Worm (Caenorhabditis elegans): ENCODE data around the gene srw-3.

Gene srw-3

DNA sequence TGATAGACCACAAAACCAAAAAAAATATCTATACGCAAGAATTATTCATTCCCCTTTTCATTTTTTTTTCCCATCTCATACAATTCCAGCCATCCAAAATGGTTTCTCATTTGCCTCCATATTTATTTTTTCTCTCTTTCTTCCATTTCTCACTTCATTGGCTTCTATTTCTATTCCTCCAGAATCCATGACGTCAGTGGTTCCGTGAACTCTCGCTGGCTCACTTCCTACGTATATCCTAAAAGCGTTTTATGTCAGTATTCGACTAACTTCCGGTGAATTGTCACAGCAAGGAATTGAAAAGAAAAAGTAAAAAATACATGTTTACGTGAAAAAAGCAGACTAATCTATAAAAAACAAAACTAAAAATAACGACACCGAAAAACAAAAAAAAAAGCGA lies 21.5 kb downstream of the srw-3 start:
- TF ChIP-seq dmd-8 (GFP tag; IDR thresholded peaks at IDR 0.05) (no peak), rbr-2 (tag; optimal IDR thresholded peaks at IDR 0.05) (peak; percentile 0), unc-62 (GFP tag; optimal IDR thresholded peaks at IDR 0.05 in 1 of 2) (peak in 1 of 2 experiments; percentile 85), unc-62 (tag; optimal IDR thresholded peaks at IDR 0.05) (no peak)

DNA sequence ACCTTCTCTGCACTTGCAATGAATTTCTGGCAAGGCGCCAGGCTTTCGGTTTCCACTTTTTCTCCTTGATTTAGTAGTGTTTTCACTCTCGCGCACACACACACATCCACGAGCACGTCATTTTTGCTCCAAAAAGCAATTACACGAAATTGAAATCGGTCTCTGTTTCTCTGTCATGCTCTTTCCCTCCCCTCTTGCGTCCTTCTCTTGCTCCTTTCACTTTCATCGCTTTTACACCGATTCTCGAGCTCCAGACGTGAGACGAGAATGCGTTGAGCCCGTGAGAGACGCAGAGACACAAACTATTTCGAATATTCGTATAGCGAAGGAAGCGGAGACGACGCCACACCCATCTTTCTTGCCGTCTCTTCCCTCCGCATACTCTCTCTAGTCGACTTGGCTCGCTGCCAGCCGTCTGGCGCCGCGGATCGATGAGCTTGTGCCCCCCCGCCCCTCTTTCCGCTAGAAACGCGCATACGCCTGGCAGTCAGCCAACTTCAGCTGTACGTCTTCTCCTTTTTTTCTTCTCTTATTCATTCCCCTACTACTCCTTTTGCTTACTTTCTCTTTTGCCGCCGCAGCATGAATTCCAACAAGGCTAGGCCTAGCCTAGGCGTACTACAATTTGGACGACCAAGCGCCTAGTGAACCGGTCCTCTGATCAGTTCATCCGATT lies 22.7 kb downstream of the srw-3 start:
- TF ChIP-seq duxl-1 (tag; optimal IDR thresholded peaks at IDR 0.05; ENCODE audit: poor library complexity) (no peak), fkh-10 (GFP tag; optimal IDR thresholded peaks at IDR 0.05) (peak; percentile 73), nhr-42 (GFP tag; IDR thresholded peaks at IDR 0.05) (peak; percentile 43; the same call in 1 of the 2 replicates), aha-1 (tag) (peak; percentile 99), spr-1 (tag; optimal IDR thresholded peaks at IDR 0.05) (peak; percentile 44), ceh-44 (GFP tag; IDR thresholded peaks at IDR 0.05) (no peak), nhr-28 (tag; optimal IDR thresholded peaks at IDR 0.05) (peak; percentile 61), lim-7 (GFP tag; IDR thresholded peaks at IDR 0.05) (no peak), T26A8.4 (GFP tag; IDR thresholded peaks at IDR 0.05) (peak; percentile 68), saeg-2 (GFP tag; IDR thresholded peaks at IDR 0.05) (0 out of 2 replicates have a peak, but pooled peaks have one; percentile 52), lin-13 (GFP tag; optimal IDR thresholded peaks at IDR 0.05) (peak; percentile 22), mdl-1 (tag; optimal IDR thresholded peaks at IDR 0.05) (peak; percentile 9 to 56), F10B5.3 (tag; optimal IDR thresholded peaks at IDR 0.05) (no peak), dmd-9 (GFP tag; IDR thresholded peaks at IDR 0.05) (0 out of 2 replicates have a peak, but pooled peaks have one; percentile 6), nhr-41 (GFP tag; IDR thresholded peaks at IDR 0.05) (no peak), daf-8 (GFP tag; IDR thresholded peaks at IDR 0.05) (no peak), mdt-29 (GFP tag; IDR thresholded peaks at IDR 0.05) (no peak), ztf-11 (tag; optimal IDR thresholded peaks at IDR 0.05) (no peak), ceh-28 (tag; optimal IDR thresholded peaks at IDR 0.05) (peak; percentile 58), unc-130 (GFP tag; optimal IDR thresholded peaks at IDR 0.05) (no peak), nhr-77 (tag; optimal IDR thresholded peaks at IDR 0.05) (peak; percentile 36), set-16 (GFP tag; IDR thresholded peaks at IDR 0.05) (peak; percentile 98), mep-1 (tag; optimal IDR thresholded peaks at IDR 0.05) (peak; percentile 57), snpc-1.2 (GFP tag; IDR thresholded peaks at IDR 0.05) (no peak), zip-11 (GFP tag; IDR thresholded peaks at IDR 0.05) (no peak), gei-8 (GFP tag; optimal IDR thresholded peaks at IDR 0.05) (no peak), lsy-2 (tag; optimal IDR thresholded peaks at IDR 0.05) (peak; percentile 77), nhr-25 (tag; optimal IDR thresholded peaks at IDR 0.05; ENCODE audit: borderline replicate concordance, insufficient read depth) (no peak), dpl-1 (GFP tag; optimal IDR thresholded peaks at IDR 0.05) (peak; percentile 48), sdz-12 (GFP tag; optimal IDR thresholded peaks at IDR 0.05) (no peak), lin-29 (GFP tag; IDR thresholded peaks at IDR 0.05) (no peak), ctbp-1 (GFP tag; IDR thresholded peaks at IDR 0.05) (peak; percentile 96), F37D6.2 (tag; optimal IDR thresholded peaks at IDR 0.05) (peak; percentile 81), nhr-48 (tag; optimal IDR thresholded peaks at IDR 0.05) (peak; percentile 84), nhr-11 (tag; optimal IDR thresholded peaks at IDR 0.05) (peak; percentile 75), dve-1 (tag; optimal IDR thresholded peaks at IDR 0.05; ENCODE audit: insufficient read depth) (peak; percentile 29), tra-1 (GFP tag; IDR thresholded peaks at IDR 0.05) (peak; percentile 63), daf-16 (GFP tag; optimal IDR thresholded peaks at IDR 0.05) (peak in 1 of 2 experiments; percentile 78), daf-16 (tag; optimal IDR thresholded peaks at IDR 0.05) (no peak), hlh-30 (tag; optimal IDR thresholded peaks at IDR 0.05; ENCODE audit: insufficient read depth) (peak; percentile 77), jun-1 (tag; optimal IDR thresholded peaks at IDR 0.05) (no peak), daf-19 (GFP tag; conservative IDR thresholded peaks at IDR 0.05) (no peak), madf-9 (GFP tag; conservative IDR thresholded peaks at IDR 0.05) (peak; percentile 58; the same call in 1 of the 2 replicates), daf-12 (tag; optimal IDR thresholded peaks at IDR 0.05) (no peak), fos-1 (tag; optimal IDR thresholded peaks at IDR 0.05) (no peak)

Measured in whole organism, L4 larva.